Fruit fly (Drosophila melanogaster) whole organism, embryonic: ENCODE data around the gene VhaM9.7-d.

Source experiments
- Abd-B ChIP-seq: fragments of 200-800 bp; sonication (Bioruptor generic); optimal IDR thresholded peaks from 2 replicates; lab custom pipeline; 2018; ENCODE audit warnings: missing biosample characterization, mild to moderate bottlenecking, missing genetic modification characterization, moderate library complexity
- Ada2b ChIP-seq: fragments of 200-800 bp; sonication (Bioruptor generic); IDR thresholded peaks from 2 replicates; pipeline ENCODE4 v1.3.6; 2022; ENCODE audit warnings: missing biosample characterization, missing genetic modification characterization
- CG10462 ChIP-seq: fragments of 200-800 bp; sonication (Bioruptor generic); optimal IDR thresholded peaks from 2 replicates; lab custom pipeline; 2016; ENCODE audit warnings: missing biosample characterization, missing genetic modification characterization
- CG10959 ChIP-seq: fragments of 200-800 bp; sonication (Bioruptor generic); IDR thresholded peaks from 2 replicates; pipeline ENCODE4 v1.3.6; 2022; ENCODE audit warnings: missing biosample characterization, missing genetic modification characterization
- CG13624 ChIP-seq: fragments of 200-800 bp; sonication (Bioruptor generic); optimal IDR thresholded peaks from 2 replicates; lab custom pipeline; 2016; ENCODE audit warnings: missing biosample characterization, missing genetic modification characterization
- CG13775 ChIP-seq: fragments of 200-800 bp; sonication (Bioruptor generic); optimal IDR thresholded peaks from 3 replicates; lab custom pipeline; 2017; ENCODE audit warnings: missing biosample characterization, mild to moderate bottlenecking, missing genetic modification characterization
- CG1602 ChIP-seq: fragments of 200-800 bp; sonication (Bioruptor generic); optimal IDR thresholded peaks from 3 replicates; lab custom pipeline; 2016; ENCODE audit warnings: missing biosample characterization, missing genetic modification characterization
- CG1603 ChIP-seq: fragments of 200-800 bp; sonication (Bioruptor generic); optimal IDR thresholded peaks from 2 replicates; lab custom pipeline; 2019; ENCODE audit warnings: missing biosample characterization, mild to moderate bottlenecking, missing genetic modification characterization, moderate library complexity
- CG2889 ChIP-seq: fragments of 200-800 bp; sonication (Bioruptor generic); IDR thresholded peaks from 3 replicates; pipeline ENCODE4 v1.3.6; 2022; ENCODE audit warnings: missing biosample characterization, missing genetic modification characterization
- CG31224 ChIP-seq: fragments of 200-800 bp; sonication (Bioruptor generic); IDR thresholded peaks from 2 replicates; pipeline ENCODE4 v1.3.6; 2022; ENCODE audit warnings: missing biosample characterization, missing genetic modification characterization
- CG31365 ChIP-seq: fragments of 200-800 bp; sonication (Bioruptor generic); optimal IDR thresholded peaks from 2 replicates; lab custom pipeline; 2018; ENCODE audit warnings: missing biosample characterization, mild to moderate bottlenecking, missing genetic modification characterization
- CG32767 ChIP-seq: fragments of 200-800 bp; sonication (Bioruptor generic); IDR thresholded peaks from 2 replicates; pipeline ENCODE4 v1.3.6; 2022; ENCODE audit warnings: missing biosample characterization, missing genetic modification characterization
- CG3838 ChIP-seq: fragments of 200-800 bp; sonication (Bioruptor generic); optimal IDR thresholded peaks from 3 replicates; lab custom pipeline; 2016; ENCODE audit warnings: missing biosample characterization, missing genetic modification characterization
- CG7357 ChIP-seq: fragments of 200-800 bp; sonication (Bioruptor generic); IDR thresholded peaks from 3 replicates; pipeline ENCODE4 v1.3.6; 2022; ENCODE audit warnings: missing biosample characterization, missing genetic modification characterization
- CG8281 ChIP-seq: fragments of 200-800 bp; sonication (Bioruptor generic); optimal IDR thresholded peaks from 2 replicates; lab custom pipeline; 2018; ENCODE audit warnings: missing biosample characterization, mild to moderate bottlenecking, missing genetic modification characterization, moderate library complexity
- CG8290 ChIP-seq, 3 experiments: fragments of 200-800 bp; sonication (Bioruptor generic); optimal IDR thresholded peaks; 2 replicates each; lab custom pipeline; 2016 to 2019; ENCODE audit warnings: missing biosample characterization in 3 of 3, missing genetic modification characterization in 3 of 3, mild to moderate bottlenecking in 2 of 3, moderate library complexity in 1 of 3
- CG9727 ChIP-seq: fragments of 200-800 bp; sonication (Bioruptor generic); optimal IDR thresholded peaks from 3 replicates; lab custom pipeline; 2017; ENCODE audit warnings: missing biosample characterization, mild to moderate bottlenecking, missing genetic modification characterization
- Chrac-16 ChIP-seq: fragments of 200-800 bp; sonication (Bioruptor generic); optimal IDR thresholded peaks from 3 replicates; lab custom pipeline; 2016; ENCODE audit warnings: missing biosample characterization, missing genetic modification characterization
- D ChIP-seq, 2 experiments: fragments of 200-800 bp in 1 of 2; fragments of >200 bp in 1 of 2; sonication (Bioruptor generic) in 1 of 2; optimal IDR thresholded peaks; 2 replicates in 1 of 2; 3 replicates in 1 of 2; lab custom pipeline; 2017; ENCODE audit warnings: mild to moderate bottlenecking in 1 of 2, missing biosample characterization in 1 of 2, missing genetic modification characterization in 1 of 2, missing genetic modification reagents in 1 of 2
- Deaf1 ChIP-seq: fragments of 200-800 bp; optimal IDR thresholded peaks from 3 replicates; lab custom pipeline; 2019; ENCODE audit warnings: missing biosample characterization, mild to moderate bottlenecking, missing genetic modification characterization, moderate library complexity
- Fer2 ChIP-seq: fragments of 200-800 bp; sonication (Bioruptor generic); optimal IDR thresholded peaks from 2 replicates; lab custom pipeline; 2018; ENCODE audit warnings: missing biosample characterization, mild to moderate bottlenecking, missing genetic modification characterization, moderate library complexity
- Meics ChIP-seq: fragments of 200-800 bp; sonication (Bioruptor generic); optimal IDR thresholded peaks from 2 replicates; lab custom pipeline; 2017; ENCODE audit warnings: missing biosample characterization, mild to moderate bottlenecking, missing genetic modification characterization
- NC2α ChIP-seq: fragments of 200-800 bp; sonication (Bioruptor generic); optimal IDR thresholded peaks from 2 replicates; lab custom pipeline; 2016; ENCODE audit warnings: missing biosample characterization, missing genetic modification characterization
- NC2β ChIP-seq: fragments of 200-800 bp; sonication (Bioruptor generic); optimal IDR thresholded peaks from 2 replicates; lab custom pipeline; 2016; ENCODE audit warnings: missing biosample characterization, missing genetic modification characterization
- Sox100B ChIP-seq: fragments of 200-800 bp; sonication (Bioruptor generic); optimal IDR thresholded peaks from 3 replicates; lab custom pipeline; 2018; ENCODE audit warnings: missing biosample characterization, mild to moderate bottlenecking, missing genetic modification characterization
- Taf1 ChIP-seq: fragments of 200-800 bp; sonication (Bioruptor generic); IDR thresholded peaks from 2 replicates; pipeline ENCODE4 v1.3.6; 2022; ENCODE audit warnings: missing biosample characterization, missing genetic modification characterization
- Xbp1 ChIP-seq: fragments of 200-800 bp; sonication (Bioruptor generic); optimal IDR thresholded peaks from 3 replicates; lab custom pipeline; 2016; ENCODE audit warnings: missing biosample characterization, mild to moderate bottlenecking, missing genetic modification characterization
- ac ChIP-seq: fragments of 200-800 bp; sonication (Bioruptor generic); optimal IDR thresholded peaks from 3 replicates; lab custom pipeline; 2017; ENCODE audit warnings: missing biosample characterization, mild to moderate bottlenecking, missing genetic modification characterization
- ash1 ChIP-seq: fragments of 200-800 bp; sonication (Bioruptor generic); optimal IDR thresholded peaks from 2 replicates; lab custom pipeline; 2018; ENCODE audit warnings: missing biosample characterization, mild to moderate bottlenecking, missing genetic modification characterization
- bbx ChIP-seq: fragments of 200-800 bp; sonication (Bioruptor generic); IDR thresholded peaks from 2 replicates; pipeline ENCODE4 v1.3.6; 2022; ENCODE audit warnings: missing biosample characterization, missing genetic modification characterization; ENCODE audit not compliant: partially characterized antibody
- bsh ChIP-seq, 2 experiments: fragments of 200-800 bp; sonication (Bioruptor generic); optimal IDR thresholded peaks; 2 replicates each; lab custom pipeline; 2017 to 2018; ENCODE audit warnings: mild to moderate bottlenecking in 2 of 2, missing biosample characterization in 2 of 2, missing genetic modification characterization in 2 of 2, moderate library complexity in 1 of 2
- crc ChIP-seq: fragments of 200-800 bp; sonication (Bioruptor generic); optimal IDR thresholded peaks from 2 replicates; lab custom pipeline; 2016; ENCODE audit warnings: missing biosample characterization, missing genetic modification characterization
- crol ChIP-seq: fragments of 200-800 bp; sonication (Bioruptor generic); IDR thresholded peaks from 2 replicates; pipeline ENCODE4 v1.3.6; 2022; ENCODE audit warnings: missing biosample characterization, missing genetic modification characterization
- da ChIP-seq: fragments of 200-800 bp; sonication (Bioruptor generic); optimal IDR thresholded peaks from 2 replicates; lab custom pipeline; 2016; ENCODE audit warnings: missing biosample characterization, missing genetic modification characterization
- eve ChIP-seq, 2 experiments: fragments of >200 bp; optimal IDR thresholded peaks; 2 replicates each; lab custom pipeline; 2017; ENCODE audit warnings: missing biosample characterization in 2 of 2, missing genetic modification characterization in 2 of 2
- fd96Cb ChIP-seq: fragments of 200-800 bp; sonication (Bioruptor generic); optimal IDR thresholded peaks from 2 replicates; lab custom pipeline; 2018; ENCODE audit warnings: missing biosample characterization, mild to moderate bottlenecking, missing genetic modification characterization, moderate library complexity
- ftz-f1 ChIP-seq: fragments of 200-800 bp; sonication (Bioruptor generic); optimal IDR thresholded peaks from 2 replicates; lab custom pipeline; 2016; ENCODE audit warnings: missing biosample characterization, missing genetic modification characterization
- gt ChIP-seq: fragments of 200-800 bp; sonication (Bioruptor generic); IDR thresholded peaks from 2 replicates; pipeline ENCODE4 v1.3.6; 2022; ENCODE audit warnings: missing biosample characterization, missing genetic modification characterization
- ind ChIP-seq: fragments of 200-800 bp; sonication (Bioruptor generic); optimal IDR thresholded peaks from 3 replicates; lab custom pipeline; 2016; ENCODE audit warnings: missing biosample characterization, missing genetic modification characterization
- kay ChIP-seq: fragments of 200-800 bp; sonication (Bioruptor generic); optimal IDR thresholded peaks from 2 replicates; lab custom pipeline; 2016; ENCODE audit warnings: missing biosample characterization, missing genetic modification characterization
- kni ChIP-seq: fragments of 200-800 bp; sonication (Bioruptor generic); optimal IDR thresholded peaks from 3 replicates; lab custom pipeline; 2017; ENCODE audit warnings: mild to moderate bottlenecking, missing biosample characterization, missing genetic modification reagents, missing genetic modification characterization
- lbe ChIP-seq: fragments of 200-800 bp; sonication (Bioruptor generic); optimal IDR thresholded peaks from 2 replicates; lab custom pipeline; 2016; ENCODE audit warnings: missing biosample characterization, mild to moderate bottlenecking, missing genetic modification characterization
- pb ChIP-seq: fragments of 200-800 bp; sonication (Bioruptor generic); optimal IDR thresholded peaks from 3 replicates; lab custom pipeline; 2016; ENCODE audit warnings: missing biosample characterization, missing genetic modification characterization
- phol ChIP-seq: fragments of 200-800 bp; sonication (Bioruptor generic); optimal IDR thresholded peaks from 3 replicates; lab custom pipeline; 2018; ENCODE audit warnings: missing biosample characterization, mild to moderate bottlenecking, missing genetic modification characterization, moderate library complexity
- sens ChIP-seq: fragments of 200-800 bp; sonication (Bioruptor generic); peaks from one replicate; lab custom pipeline; 2016; ENCODE audit warnings: missing biosample characterization, missing genetic modification characterization
- seq ChIP-seq: fragments of 200-800 bp; sonication (Bioruptor generic); IDR thresholded peaks from 2 replicates; pipeline ENCODE4 v1.3.6; 2022; ENCODE audit warnings: missing biosample characterization, missing genetic modification characterization
- sna ChIP-seq: fragments of 200-800 bp; sonication (Bioruptor generic); IDR thresholded peaks from 2 replicates; pipeline ENCODE4 v1.3.6; 2022; ENCODE audit warnings: missing biosample characterization, missing genetic modification characterization; ENCODE audit not compliant: partially characterized antibody
- stc ChIP-seq: fragments of 200-800 bp; sonication (Bioruptor generic); IDR thresholded peaks from 2 replicates; pipeline ENCODE4 v1.3.6; 2022; ENCODE audit warnings: missing biosample characterization, missing genetic modification characterization
- tna ChIP-seq: fragments of 200-800 bp; sonication (Bioruptor generic); IDR thresholded peaks from 2 replicates; pipeline ENCODE4 v1.3.6; 2022; ENCODE audit warnings: missing biosample characterization, missing genetic modification characterization; ENCODE audit not compliant: partially characterized antibody
- trem ChIP-seq: fragments of 200-800 bp; optimal IDR thresholded peaks from 3 replicates; lab custom pipeline; 2019; ENCODE audit warnings: missing biosample characterization, mild to moderate bottlenecking, missing genetic modification characterization, moderate library complexity
- zf30C ChIP-seq: fragments of 200-800 bp; sonication (Bioruptor generic); optimal IDR thresholded peaks from 3 replicates; lab custom pipeline; 2018; ENCODE audit warnings: missing biosample characterization, mild to moderate bottlenecking, missing genetic modification characterization

The VhaM9.7-d gene

DNA sequence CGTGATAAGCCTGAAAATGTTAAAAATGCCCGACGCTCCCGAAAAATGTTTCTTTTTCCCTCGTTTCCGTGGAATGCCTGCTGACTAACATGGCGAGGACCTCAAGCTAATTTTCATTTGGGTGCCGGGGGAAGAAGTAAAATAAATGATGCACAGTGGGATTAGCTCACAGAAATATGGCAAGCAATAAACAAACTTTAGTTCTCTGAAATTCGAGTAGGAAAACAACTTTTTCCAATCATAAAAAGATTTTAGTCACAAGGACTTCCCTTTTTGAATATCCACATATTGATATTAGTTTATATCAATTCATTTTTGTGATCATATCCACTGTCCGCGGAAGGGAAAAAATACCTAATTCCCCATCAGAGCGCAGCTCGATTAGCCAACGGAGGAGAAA is 33.7 kb upstream of the VhaM9.7-d start:
- TF ChIP-seq gt (GFP tag; lab: Robert Waterston, UW) (no peak), seq (GFP tag; lab: Robert Waterston, UW) (no peak), Fer2 (tag; lab: Kevin White, UChicago) (no peak), crc (GFP tag; lab: Kevin White, UChicago) (no peak), bbx (no peak), Chrac-16 (GFP tag; lab: Kevin White, UChicago) (no peak), crol (0 out of 2 replicates have a peak, but pooled peaks have one; percentile 11), CG13775 (GFP tag; lab: Kevin White, UChicago) (no peak), CG31224 (GFP tag; lab: Robert Waterston, UW) (no peak), ftz-f1 (no peak), CG1602 (GFP tag; lab: Kevin White, UChicago) (no peak), fd96Cb (peak; percentile 19), CG9727 (GFP tag; lab: Kevin White, UChicago) (peak; percentile 5), Abd-B (GFP tag; lab: Kevin White, UChicago) (peak; percentile 39), ash1 (GFP tag; lab: Kevin White, UChicago) (no peak), ac (no peak), zf30C (no peak), bsh (GFP tag; optimal IDR thresholded peaks at IDR 0.05; lab: Kevin White, UChicago) (no peak), lbe (GFP tag; lab: Kevin White, UChicago) (no peak), sna (GFP tag; lab: Robert Waterston, UW) (no peak), phol (tag; lab: Kevin White, UChicago) (peak; percentile 15), CG3838 (GFP tag; lab: Kevin White, UChicago) (no peak), eve (GFP tag; optimal IDR thresholded peaks at IDR 0.05; lab: Kevin White, UChicago) (no peak), CG31365 (tag; lab: Kevin White, UChicago) (no peak), Meics (no peak), Sox100B (GFP tag; lab: Kevin White, UChicago) (no peak), CG32767 (GFP tag; lab: Robert Waterston, UW) (no peak), Ada2b (no peak), trem (tag; lab: Kevin White, UChicago) (no peak), Taf1 (no peak), sens (GFP tag; lab: Kevin White, UChicago) (peak; percentile 75), da (GFP tag; lab: Kevin White, UChicago) (no peak), D (optimal IDR thresholded peaks at IDR 0.05; lab: Kevin White, UChicago) (no peak), D (GFP tag; optimal IDR thresholded peaks at IDR 0.05; lab: Kevin White, UChicago) (no peak), kni (no peak), tna (GFP tag; lab: Robert Waterston, UW) (no peak), Xbp1 (no peak), kay (GFP tag; lab: Kevin White, UChicago) (no peak), stc (GFP tag; lab: Robert Waterston, UW) (no peak), CG7357 (no peak), NC2β (GFP tag; lab: Kevin White, UChicago) (no peak), Deaf1 (tag; lab: Kevin White, UChicago) (no peak), CG13624 (GFP tag; lab: Kevin White, UChicago) (no peak), ind (GFP tag; lab: Kevin White, UChicago) (no peak), CG10462 (GFP tag; lab: Kevin White, UChicago) (no peak), CG10959 (GFP tag; lab: Robert Waterston, UW) (peak; percentile 35; the same call in 1 of the 2 replicates), CG2889 (GFP tag; lab: Robert Waterston, UW) (no peak), CG8281 (no peak), CG8290 (GFP tag; optimal IDR thresholded peaks at IDR 0.05; lab: Kevin White, UChicago) (no peak), CG8290 (tag; optimal IDR thresholded peaks at IDR 0.05; lab: Kevin White, UChicago) (no peak), pb (no peak), CG1603 (tag; lab: Kevin White, UChicago) (peak; percentile 32), NC2α (GFP tag; lab: Kevin White, UChicago) (no peak)
